Fruit fly (Drosophila melanogaster) whole organism, wandering third instar larva: ENCODE data around the gene CG3842.
A peak's percentile ranks its signal among the peaks of the same experiment; 100 is the strongest.

ENCODE experiments used
- Abd-B ChIP-seq: fragments of >200 bp; optimal IDR thresholded peaks from 2 replicates; lab custom pipeline; 2017; ENCODE audit warnings: missing biosample characterization, missing genetic modification characterization
- CG32264 ChIP-seq: fragments of 200-800 bp; sonication (Bioruptor generic); optimal IDR thresholded peaks from 2 replicates; lab custom pipeline; 2016; ENCODE audit warnings: missing biosample characterization, missing genetic modification characterization
- CG9705 ChIP-seq: fragments of 200-800 bp; sonication (Bioruptor generic); optimal IDR thresholded peaks from 2 replicates; lab custom pipeline; 2018; ENCODE audit warnings: missing biosample characterization, mild to moderate bottlenecking, missing genetic modification characterization
- CrebA ChIP-seq: fragments of 200-800 bp; sonication (Bioruptor generic); optimal IDR thresholded peaks from 2 replicates; lab custom pipeline; 2016; ENCODE audit warnings: missing biosample characterization, mild to moderate bottlenecking, missing genetic modification characterization, borderline replicate concordance
- Dfd ChIP-seq: fragments of >200 bp; optimal IDR thresholded peaks from 2 replicates; lab custom pipeline; 2017; ENCODE audit warnings: missing biosample characterization, missing genetic modification characterization
- Dif ChIP-seq: fragments of 200-275, 200-300 bp; sonication (Bioruptor generic); optimal IDR thresholded peaks from 2 replicates; lab custom pipeline; 2018; ENCODE audit warnings: missing biosample characterization, missing genetic modification characterization; ENCODE audit not compliant: partially characterized antibody
- GATAd ChIP-seq: sonication (Bioruptor generic); optimal IDR thresholded peaks from 2 replicates; lab custom pipeline; 2016; ENCODE audit warnings: missing biosample characterization, missing genetic modification characterization
- HLH106 ChIP-seq: fragments of 200-800 bp; optimal IDR thresholded peaks from 3 replicates; lab custom pipeline; 2019; ENCODE audit warnings: missing biosample characterization, mild to moderate bottlenecking, missing genetic modification characterization, moderate library complexity
- Hnf4 ChIP-seq: fragments of 200-800 bp; sonication (Bioruptor generic); optimal IDR thresholded peaks from 2 replicates; lab custom pipeline; 2016; ENCODE audit warnings: missing biosample characterization, mild to moderate bottlenecking, missing genetic modification characterization
- Hr83 ChIP-seq: fragments of 200-300 bp; sonication (Bioruptor generic); optimal IDR thresholded peaks from 2 replicates; lab custom pipeline; 2016; ENCODE audit warnings: missing biosample characterization, mild to moderate bottlenecking, missing genetic modification characterization, moderate library complexity; ENCODE audit not compliant: poor library complexity, severe bottlenecking
- Jra ChIP-seq: sonication (Bioruptor generic); optimal IDR thresholded peaks from 2 replicates; lab custom pipeline; 2016; ENCODE audit warnings: missing biosample characterization, missing genetic modification characterization
- Mio ChIP-seq: sonication (Bioruptor generic); optimal IDR thresholded peaks from 2 replicates; lab custom pipeline; 2016; ENCODE audit warnings: missing biosample characterization, missing genetic modification characterization
- N ChIP-seq: fragments of >200 bp; optimal IDR thresholded peaks from 2 replicates; lab custom pipeline; 2018; ENCODE audit warnings: missing biosample characterization, missing external identifiers, missing genetic modification characterization
- OdsH ChIP-seq: fragments of 200-800 bp; sonication (Bioruptor generic); optimal IDR thresholded peaks from 2 replicates; lab custom pipeline; 2016; ENCODE audit warnings: missing biosample characterization, mild to moderate bottlenecking, missing genetic modification characterization
- Rel ChIP-seq, 2 experiments: fragments of 200-800 bp; sonication (Bioruptor generic) in 1 of 2; optimal IDR thresholded peaks; 2 replicates in 1 of 2; 3 replicates in 1 of 2; lab custom pipeline; 2016 to 2019; ENCODE audit warnings: mild to moderate bottlenecking in 2 of 2, missing biosample characterization in 2 of 2, missing genetic modification characterization in 2 of 2, moderate library complexity in 1 of 2
- Sp1 ChIP-seq: fragments of 200-800 bp; sonication (Bioruptor generic); optimal IDR thresholded peaks from 3 replicates; lab custom pipeline; 2019; ENCODE audit warnings: missing biosample characterization, mild to moderate bottlenecking, missing genetic modification characterization, moderate library complexity
- Vsx2 ChIP-seq: fragments of 200-300, 225-300 bp; sonication (Bioruptor generic); optimal IDR thresholded peaks from 2 replicates; lab custom pipeline; 2018; ENCODE audit warnings: missing biosample characterization, missing genetic modification characterization; ENCODE audit not compliant: partially characterized antibody
- br ChIP-seq: fragments of 200-800 bp; sonication (Bioruptor generic); optimal IDR thresholded peaks from 2 replicates; lab custom pipeline; 2016; ENCODE audit warnings: missing biosample characterization, missing genetic modification characterization
- brk ChIP-seq: fragments of 200-800 bp; sonication (Bioruptor generic); optimal IDR thresholded peaks from 2 replicates; lab custom pipeline; 2016; ENCODE audit warnings: missing biosample characterization, mild to moderate bottlenecking, missing genetic modification characterization
- dl ChIP-seq, 2 experiments: fragments of 175-275, 200-275 bp in 1 of 2; fragments of 200-275 bp in 1 of 2; sonication (Bioruptor generic); optimal IDR thresholded peaks; lab custom pipeline; 2018; ENCODE audit warnings: mild to moderate bottlenecking in 2 of 2, missing biosample characterization in 2 of 2, missing genetic modification characterization in 2 of 2, moderate library complexity in 2 of 2; ENCODE audit not compliant: partially characterized antibody in 2 of 2, insufficient read depth in 1 of 2
- dmrt93B ChIP-seq: fragments of 200-800 bp; sonication (Bioruptor generic); optimal IDR thresholded peaks from 2 replicates; lab custom pipeline; 2018; ENCODE audit warnings: missing biosample characterization, mild to moderate bottlenecking, missing genetic modification characterization
- dsf ChIP-seq: sonication (Bioruptor generic); optimal IDR thresholded peaks from 2 replicates; lab custom pipeline; 2016; ENCODE audit warnings: missing biosample characterization, missing genetic modification characterization, borderline replicate concordance
- ey ChIP-seq: fragments of 200-800 bp; sonication (Bioruptor generic); optimal IDR thresholded peaks from 2 replicates; lab custom pipeline; 2016; ENCODE audit warnings: missing biosample characterization, missing genetic modification characterization
- foxo ChIP-seq, 2 experiments: fragments of 200-800 bp; sonication (Bioruptor generic); optimal IDR thresholded peaks; 2 replicates in 1 of 2; 3 replicates in 1 of 2; lab custom pipeline; 2016 to 2017; ENCODE audit warnings: missing biosample characterization in 2 of 2, missing genetic modification characterization in 2 of 2
- fru ChIP-seq: fragments of 200-800 bp; sonication (Bioruptor generic); optimal IDR thresholded peaks from 3 replicates; lab custom pipeline; 2016; ENCODE audit warnings: missing biosample characterization, mild to moderate bottlenecking, missing genetic modification characterization
- h ChIP-seq: fragments of 200-800 bp; sonication (Bioruptor generic); optimal IDR thresholded peaks from 3 replicates; lab custom pipeline; 2016; ENCODE audit warnings: missing biosample characterization, mild to moderate bottlenecking, missing genetic modification characterization
- lola ChIP-seq: fragments of >200 bp; optimal IDR thresholded peaks from 2 replicates; lab custom pipeline; 2017; ENCODE audit warnings: missing biosample characterization, missing genetic modification characterization
- pan ChIP-seq: fragments of >200 bp; optimal IDR thresholded peaks from 2 replicates; lab custom pipeline; 2017
- rgr ChIP-seq: fragments of 200-800 bp; sonication (Bioruptor generic); optimal IDR thresholded peaks from 3 replicates; lab custom pipeline; 2016; ENCODE audit warnings: missing biosample characterization, mild to moderate bottlenecking, missing genetic modification characterization
- sage ChIP-seq: fragments of 200-800 bp; sonication (Bioruptor generic); optimal IDR thresholded peaks from 2 replicates; lab custom pipeline; 2016; ENCODE audit warnings: missing biosample characterization, mild to moderate bottlenecking, missing genetic modification characterization
- sv ChIP-seq: fragments of 200-800 bp; sonication (Bioruptor generic); optimal IDR thresholded peaks from 3 replicates; lab custom pipeline; 2016; ENCODE audit warnings: missing biosample characterization, missing genetic modification characterization
- woc ChIP-seq: sonication (Bioruptor generic); optimal IDR thresholded peaks from 2 replicates; lab custom pipeline; 2016; ENCODE audit warnings: missing biosample characterization, mild to moderate bottlenecking, missing genetic modification characterization

The CG3842 gene

DNA sequence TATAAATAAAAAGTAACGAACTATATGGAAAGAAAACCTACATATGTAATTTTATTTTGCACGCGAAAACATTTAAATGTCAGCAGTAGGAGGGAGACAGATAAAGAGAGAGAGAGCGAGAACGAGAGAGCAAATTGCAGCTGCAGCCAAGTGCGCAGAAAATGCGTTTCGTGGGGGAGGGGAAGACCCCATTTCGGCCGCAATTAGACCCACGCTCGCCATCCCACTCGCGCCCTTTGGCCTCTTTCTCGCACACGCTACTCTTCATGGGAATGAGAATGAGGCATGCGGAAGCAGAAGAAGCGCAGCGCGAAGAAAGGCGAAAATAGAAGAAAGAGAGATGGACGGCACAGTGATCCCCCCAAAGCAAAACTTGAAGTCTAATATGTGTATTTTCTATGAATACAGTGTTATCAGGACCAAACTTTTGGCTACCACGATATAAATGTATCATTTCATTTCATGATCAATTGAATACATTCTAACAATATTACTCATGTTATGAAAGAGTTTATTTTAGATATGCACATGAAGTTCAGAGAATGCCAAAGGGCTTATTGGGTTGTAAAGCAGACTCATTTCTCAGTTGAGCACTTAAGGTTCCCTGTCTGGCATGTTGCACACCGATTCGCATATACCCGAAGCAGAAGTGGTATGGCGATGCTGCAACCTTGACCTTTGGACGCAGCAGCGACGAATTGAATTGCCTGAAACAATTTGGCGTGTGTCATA, 4.4 kb upstream of the CG3842 start:
- TF ChIP-seq ey (GFP tag; lab: Kevin White, UChicago) (peak; percentile 4), rgr (GFP tag; lab: Kevin White, UChicago) (peak; percentile 2), woc (GFP tag; lab: Kevin White, UChicago) (no peak), pan (lab: Kevin White, UChicago) (no peak), HLH106 (tag; lab: Kevin White, UChicago) (no peak), foxo (GFP tag; optimal IDR thresholded peaks at IDR 0.05; lab: Kevin White, UChicago) (peak in 1 of 2 experiments; percentile 15), Hr83 (GFP tag; lab: Kevin White, UChicago) (no peak), Jra (GFP tag; lab: Kevin White, UChicago) (no peak), Rel (GFP tag; optimal IDR thresholded peaks at IDR 0.05; lab: Kevin White, UChicago) (no peak), Rel (tag; optimal IDR thresholded peaks at IDR 0.05; lab: Kevin White, UChicago) (peak; percentile 93), sv (GFP tag; lab: Kevin White, UChicago) (no peak), Hnf4 (GFP tag; lab: Kevin White, UChicago) (no peak), Abd-B (GFP tag; lab: Kevin White, UChicago) (no peak), Mio (GFP tag; lab: Kevin White, UChicago) (no peak), lola (GFP tag; lab: Kevin White, UChicago) (no peak), CG9705 (no peak), Dfd (GFP tag; lab: Kevin White, UChicago) (no peak), N (no peak), dmrt93B (no peak), CrebA (GFP tag; lab: Kevin White, UChicago) (no peak)

DNA sequence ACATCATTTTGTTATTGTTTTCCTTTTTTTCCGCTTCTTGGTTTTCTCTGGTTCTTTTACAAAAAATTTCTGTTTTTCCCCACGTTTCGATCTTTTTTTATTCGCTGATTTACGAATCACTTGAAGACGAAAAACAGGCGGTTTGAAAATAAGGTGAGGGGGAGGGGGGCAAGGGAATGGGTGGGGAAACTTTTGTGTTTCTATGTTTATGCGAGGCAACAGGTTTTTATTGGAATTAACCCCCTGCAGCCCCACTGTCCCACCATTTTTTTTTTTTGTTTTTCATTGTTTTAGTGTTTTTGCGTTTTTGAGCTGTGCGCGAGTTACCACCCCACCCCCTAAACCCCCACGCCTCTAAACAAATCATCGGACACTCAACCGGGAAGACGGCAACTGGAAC, 2.6 kb upstream of the CG3842 start:
- TF ChIP-seq Sp1 (GFP tag; lab: Kevin White, UChicago) (no peak), Rel (GFP tag; optimal IDR thresholded peaks at IDR 0.05; lab: Kevin White, UChicago) (no peak), Rel (tag; optimal IDR thresholded peaks at IDR 0.05; lab: Kevin White, UChicago) (peak; percentile 85)

DNA sequence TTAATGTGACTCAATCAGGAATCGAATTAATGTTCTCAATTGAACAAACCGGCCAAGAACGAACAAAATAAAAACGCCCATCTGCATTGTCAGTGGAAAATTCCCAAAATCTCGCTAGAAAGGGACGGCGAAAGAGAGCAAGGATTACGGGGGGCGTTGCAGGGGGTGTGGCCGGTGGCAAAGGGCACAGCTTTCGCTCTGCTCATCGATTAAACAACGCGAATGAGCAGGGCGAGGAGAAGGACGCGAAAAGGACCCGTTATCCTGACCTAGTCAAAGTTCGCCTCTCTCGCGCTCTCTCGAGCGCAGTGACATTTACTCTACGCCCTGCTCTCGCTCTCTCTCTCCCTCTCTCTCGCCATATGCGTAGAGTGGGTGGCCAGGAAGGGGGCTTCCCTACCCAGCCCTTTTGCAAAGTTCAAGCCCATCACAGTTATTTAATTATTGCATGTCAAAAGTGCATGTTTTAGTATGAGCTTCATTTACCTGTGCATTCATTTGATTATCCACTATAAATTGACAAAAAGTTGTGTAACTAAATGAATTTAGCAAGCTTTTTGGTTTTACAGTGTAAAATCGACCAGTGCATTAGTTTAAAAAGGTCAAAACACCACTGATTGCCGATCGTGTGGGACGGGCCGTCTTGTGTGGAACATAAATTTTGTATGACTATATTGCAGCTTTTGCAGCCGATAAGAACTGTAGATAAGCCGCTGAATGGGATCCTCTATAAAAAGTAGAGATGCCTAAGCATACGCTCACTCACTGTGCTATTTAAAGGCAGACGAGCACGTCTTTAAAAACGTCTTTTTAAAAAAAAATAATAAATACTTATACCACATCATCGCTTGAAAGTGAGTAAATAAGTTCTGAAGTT, 1.4 kb downstream of the CG3842 start:
- TF ChIP-seq CG32264 (GFP tag; lab: Kevin White, UChicago) (no peak), Dfd (GFP tag; lab: Kevin White, UChicago) (no peak), Sp1 (GFP tag; lab: Kevin White, UChicago) (peak; percentile 13), rgr (GFP tag; lab: Kevin White, UChicago) (peak; percentile 19), CrebA (GFP tag; lab: Kevin White, UChicago) (no peak), foxo (GFP tag; optimal IDR thresholded peaks at IDR 0.05; lab: Kevin White, UChicago) (peak in 1 of 2 experiments; percentile 62), dl (GFP tag; optimal IDR thresholded peaks at IDR 0.05; lab: Kevin White, UChicago; ENCODE audit: insufficient read depth in 1 of 2, partially characterized antibody in 2 of 2) (peak; percentile 14 to 47), Abd-B (GFP tag; lab: Kevin White, UChicago) (no peak), sage (GFP tag; lab: Kevin White, UChicago) (no peak), br (GFP tag; lab: Kevin White, UChicago) (peak; percentile 39), Hnf4 (GFP tag; lab: Kevin White, UChicago) (peak; percentile 8), Hr83 (GFP tag; lab: Kevin White, UChicago) (no peak), dsf (GFP tag; lab: Kevin White, UChicago) (no peak), CG9705 (no peak), Jra (GFP tag; lab: Kevin White, UChicago) (no peak), fru (GFP tag; lab: Kevin White, UChicago) (peak; percentile 57), pan (lab: Kevin White, UChicago) (no peak), h (GFP tag; lab: Kevin White, UChicago) (peak; percentile 55), OdsH (GFP tag; lab: Kevin White, UChicago) (peak; percentile 23), Dif (GFP tag; lab: Kevin White, UChicago) (peak; percentile 59), brk (GFP tag; lab: Kevin White, UChicago) (no peak), GATAd (no peak), ey (GFP tag; lab: Kevin White, UChicago) (peak; percentile 48), Rel (GFP tag; optimal IDR thresholded peaks at IDR 0.05; lab: Kevin White, UChicago) (no peak), Rel (tag; optimal IDR thresholded peaks at IDR 0.05; lab: Kevin White, UChicago) (no peak), dmrt93B (peak; percentile 22), HLH106 (tag; lab: Kevin White, UChicago) (peak; percentile 53), Vsx2 (GFP tag; lab: Kevin White, UChicago) (no peak)
